Fruit fly (Drosophila melanogaster) whole organism, embryonic: ENCODE measurements around the gene blp.
"Not testable (repeated sequence)": the region's sequence is repeated elsewhere in the genome, so short reads cannot be mapped to it uniquely, and the experiment has no call there.

Experiments used
- CG8290 ChIP-seq, 3 experiments: fragments of 200-800 bp; sonication (Bioruptor generic); optimal IDR thresholded peaks; 2 replicates each; lab custom pipeline; 2016 to 2019; ENCODE audit warnings: missing biosample characterization in 3 of 3, missing genetic modification characterization in 3 of 3, mild to moderate bottlenecking in 2 of 3, moderate library complexity in 1 of 3
- CG8944 ChIP-seq: fragments of 200-800 bp; sonication (Bioruptor generic); optimal IDR thresholded peaks from 3 replicates; lab custom pipeline; 2016; ENCODE audit warnings: missing biosample characterization, missing genetic modification characterization
- D ChIP-seq, 2 experiments: fragments of 200-800 bp in 1 of 2; fragments of >200 bp in 1 of 2; sonication (Bioruptor generic) in 1 of 2; optimal IDR thresholded peaks; 2 replicates in 1 of 2; 3 replicates in 1 of 2; lab custom pipeline; 2017; ENCODE audit warnings: mild to moderate bottlenecking in 1 of 2, missing biosample characterization in 1 of 2, missing genetic modification characterization in 1 of 2, missing genetic modification reagents in 1 of 2
- Nf-YB ChIP-seq: fragments of 200-800 bp; sonication (Bioruptor generic); optimal IDR thresholded peaks from 3 replicates; lab custom pipeline; 2019; ENCODE audit warnings: missing biosample characterization, mild to moderate bottlenecking, missing genetic modification characterization, moderate library complexity
- abd-A ChIP-seq: fragments of 200-800 bp; sonication (Bioruptor generic); optimal IDR thresholded peaks from 3 replicates; lab custom pipeline; 2019; ENCODE audit warnings: missing biosample characterization, mild to moderate bottlenecking, missing genetic modification characterization, moderate library complexity
- psq ChIP-seq: fragments of 200-800 bp; sonication (Bioruptor generic); optimal IDR thresholded peaks from 2 replicates; lab custom pipeline; 2017; ENCODE audit warnings: missing biosample characterization, missing genetic modification characterization

DNA sequence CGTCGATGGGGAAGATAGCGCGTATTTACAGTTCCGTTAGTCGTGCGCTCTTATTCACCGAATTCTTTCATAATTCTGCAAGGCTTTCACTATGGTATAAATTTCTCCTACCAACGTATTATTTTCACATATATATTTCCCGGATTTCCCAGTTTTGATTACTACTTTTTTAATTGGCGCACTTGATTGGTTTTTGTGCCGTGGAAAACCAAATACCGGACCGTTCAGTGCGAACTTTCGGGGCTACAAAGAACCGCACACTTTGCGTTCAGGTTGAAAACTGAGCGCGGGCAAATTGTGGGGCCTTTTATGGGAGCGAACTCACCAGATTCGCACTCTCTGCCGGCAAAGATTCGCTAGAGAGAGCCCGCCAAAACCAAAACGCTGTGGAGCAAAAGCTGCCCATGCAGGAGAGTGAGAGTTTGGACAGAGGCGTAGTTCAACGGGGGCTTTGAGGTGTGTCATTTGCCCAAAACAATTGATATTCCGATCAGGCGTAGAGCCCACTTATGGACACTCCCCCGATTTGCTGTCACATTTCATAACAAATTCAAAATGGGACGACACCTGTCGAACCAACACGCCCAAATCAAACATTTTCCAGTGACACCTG, 32.4 kb upstream of the blp start:
- not testable (repeated sequence) for TF ChIP-seq D (optimal IDR thresholded peaks at IDR 0.05; lab: Kevin White, UChicago); D (GFP tag; optimal IDR thresholded peaks at IDR 0.05; lab: Kevin White, UChicago); Nf-YB (GFP tag; lab: Kevin White, UChicago); abd-A (tag; lab: Kevin White, UChicago); CG8944; psq (GFP tag; lab: Kevin White, UChicago); CG8290 (GFP tag; optimal IDR thresholded peaks at IDR 0.05; lab: Kevin White, UChicago); CG8290 (tag; optimal IDR thresholded peaks at IDR 0.05; lab: Kevin White, UChicago)
